Worm (Caenorhabditis elegans) whole organism, midembryonic: ENCODE results near the gene nhr-48.
A peak's percentile ranks its signal among the peaks of the same experiment; 100 is the strongest.

ENCODE experiments used
- T22C8.4 ChIP-seq: fragments of 200-800 bp; sonication (Bioruptor generic); IDR thresholded peaks from 2 replicates; pipeline ENCODE4 v1.3.6; 2022; ENCODE audit warnings: missing genetic modification characterization, missing compliant biosample characterization
- cog-1 ChIP-seq: sonication (generic microtip); optimal IDR thresholded peaks from 2 replicates; lab custom pipeline; 2016; ENCODE audit warnings: missing genetic modification characterization, missing compliant biosample characterization
- flt-1 ChIP-seq: fragments of 200-800 bp; sonication (Bioruptor generic); IDR thresholded peaks from 2 replicates; pipeline ENCODE4 v1.3.6; 2022; ENCODE audit warnings: missing genetic modification characterization, missing compliant biosample characterization
- klf-2 ChIP-seq: fragments of 200-800 bp; sonication (Bioruptor generic); conservative IDR thresholded peaks from 2 replicates; pipeline ENCODE4 v1.3.6; 2022; ENCODE audit warnings: missing genetic modification reagents, missing genetic modification characterization, missing compliant biosample characterization
- med-1 ChIP-seq: sonication (generic microtip); optimal IDR thresholded peaks from 2 replicates; lab custom pipeline; 2017; ENCODE audit warnings: missing genetic modification characterization, mild to moderate bottlenecking, missing compliant biosample characterization, antibody characterized with exemption, missing genetic modification reagents; ENCODE audit not compliant: insufficient read depth
- ref-1 ChIP-seq: fragments of 200-800 bp; sonication (Bioruptor generic); conservative IDR thresholded peaks from 2 replicates; pipeline ENCODE4 v1.3.6; 2022; ENCODE audit warnings: missing genetic modification reagents, missing genetic modification characterization, missing compliant biosample characterization
- tab-1 ChIP-seq: fragments of 200-800 bp; sonication (Bioruptor generic); IDR thresholded peaks from 2 replicates; pipeline ENCODE4 v1.3.6; 2022; ENCODE audit warnings: missing genetic modification characterization, missing compliant biosample characterization
- ztf-23 ChIP-seq: fragments of 200-800 bp; sonication (Bioruptor generic); IDR thresholded peaks from 2 replicates; pipeline ENCODE4 v1.3.6; 2022; ENCODE audit warnings: missing genetic modification reagents, missing genetic modification characterization, missing compliant biosample characterization
- ztf-29 ChIP-seq: fragments of 200-800 bp; sonication (Bioruptor generic); IDR thresholded peaks from 2 replicates; pipeline ENCODE4 v1.3.6; 2022; ENCODE audit warnings: missing genetic modification reagents, missing genetic modification characterization, missing compliant biosample characterization

Gene nhr-48

ce11 chrX:15696400-15696799 is 11.6 kb upstream of the nhr-48 start, which contains the start of gene ZK662.2:
TSS of gene ZK662.2 (plus strand) at chrX:15696700.
- TF ChIP-seq cog-1 (no peak), T22C8.4 (GFP tag; lab: Robert Waterston, UW) (no peak), ref-1 (no peak), flt-1 (GFP tag; lab: Robert Waterston, UW) (no peak), klf-2 (GFP tag; lab: Robert Waterston, UW) (no peak), ztf-23 (no peak), med-1 (no peak), ztf-29 (no peak), tab-1 (GFP tag; lab: Robert Waterston, UW) (no peak)

ce11 chrX:15700220-15700619 is 7.8 kb upstream of the nhr-48 start:
- TF ChIP-seq ztf-23 (no peak), tab-1 (GFP tag; lab: Robert Waterston, UW) (no peak), klf-2 (GFP tag; lab: Robert Waterston, UW) (no peak), cog-1 (no peak), ref-1 (no peak), ztf-29 (no peak), T22C8.4 (GFP tag; lab: Robert Waterston, UW) (no peak), med-1 (no peak), flt-1 (GFP tag; lab: Robert Waterston, UW) (no peak)

- TF ChIP-seq tab-1 (GFP tag; lab: Robert Waterston, UW) (no peak), klf-2 (GFP tag; lab: Robert Waterston, UW) (no peak), ztf-29 (no peak), ref-1 (no peak), med-1 (no peak), cog-1 (no peak), ztf-23 (no peak), flt-1 (GFP tag; lab: Robert Waterston, UW) (no peak), T22C8.4 (GFP tag; lab: Robert Waterston, UW) (no peak)
Measured at ce11 chrX:15704579-15705110, 3.4 kb upstream of the nhr-48 start.

- TF ChIP-seq ztf-23 = no peak
- no peak for TF ChIP-seq ztf-29
- TF ChIP-seq klf-2 (GFP tag; lab: Robert Waterston, UW) = no peak
- TF ChIP-seq flt-1 (GFP tag; lab: Robert Waterston, UW) = no peak
- TF ChIP-seq ref-1 = no peak
- TF ChIP-seq cog-1 = no peak
- TF ChIP-seq med-1 = no peak
- TF ChIP-seq tab-1 (GFP tag; lab: Robert Waterston, UW) = no peak
- no peak for TF ChIP-seq T22C8.4 (GFP tag; lab: Robert Waterston, UW)
Measured at ce11 chrX:15706108-15706676, 1.8 kb upstream of the nhr-48 start.

- TF ChIP-seq T22C8.4 (GFP tag; lab: Robert Waterston, UW) (no peak), ref-1 (no peak), tab-1 (GFP tag; lab: Robert Waterston, UW) (peak; percentile 75), klf-2 (GFP tag; lab: Robert Waterston, UW) (no peak), cog-1 (peak; percentile 79), med-1 (no peak), flt-1 (GFP tag; lab: Robert Waterston, UW) (peak; percentile 79; the same call in 1 of the 2 replicates), ztf-29 (no peak), ztf-23 (no peak)
Measured at ce11 chrX:15707366-15707892, 584 bp upstream of the nhr-48 start.

ce11 chrX:15709594-15709993 is 1.6 kb downstream of the nhr-48 start:
- TF ChIP-seq med-1 = no peak
- no peak for TF ChIP-seq tab-1 (GFP tag; lab: Robert Waterston, UW)
- TF ChIP-seq ztf-23 = no peak
- no peak for TF ChIP-seq T22C8.4 (GFP tag; lab: Robert Waterston, UW)
- no peak for TF ChIP-seq klf-2 (GFP tag; lab: Robert Waterston, UW)
- TF ChIP-seq ztf-29 = no peak
- no peak for TF ChIP-seq flt-1 (GFP tag; lab: Robert Waterston, UW)
- no peak for TF ChIP-seq ref-1
- TF ChIP-seq cog-1 = no peak

ce11 chrX:15713189-15713588 is 5.2 kb downstream of the nhr-48 start:
- TF ChIP-seq tab-1 (GFP tag; lab: Robert Waterston, UW) (no peak), T22C8.4 (GFP tag; lab: Robert Waterston, UW) (no peak), ref-1 (no peak), cog-1 (no peak), flt-1 (GFP tag; lab: Robert Waterston, UW) (no peak), med-1 (no peak), ztf-23 (no peak), klf-2 (GFP tag; lab: Robert Waterston, UW) (no peak), ztf-29 (no peak)

ce11 chrX:15716971-15717370 is 9.0 kb downstream of the nhr-48 start:
- TF ChIP-seq T22C8.4 (GFP tag; lab: Robert Waterston, UW) = no peak
- TF ChIP-seq ztf-23 = no peak
- no peak for TF ChIP-seq tab-1 (GFP tag; lab: Robert Waterston, UW)
- TF ChIP-seq flt-1 (GFP tag; lab: Robert Waterston, UW) = no peak
- no peak for TF ChIP-seq cog-1
- no peak for TF ChIP-seq klf-2 (GFP tag; lab: Robert Waterston, UW)
- no peak for TF ChIP-seq ztf-29
- no peak for TF ChIP-seq ref-1
- no peak for TF ChIP-seq med-1

ce11 chrX:15718325-15718724 is 10.3 kb downstream of the nhr-48 start, which contains the start of gene ZK662.6:
TSS of gene ZK662.6 (plus strand) at chrX:15718625.
- TF ChIP-seq klf-2 (GFP tag; lab: Robert Waterston, UW) (no peak), flt-1 (GFP tag; lab: Robert Waterston, UW) (no peak), ztf-23 (no peak), ztf-29 (no peak), med-1 (no peak), tab-1 (GFP tag; lab: Robert Waterston, UW) (no peak), ref-1 (no peak), T22C8.4 (GFP tag; lab: Robert Waterston, UW) (no peak), cog-1 (no peak)

ce11 chrX:15721346-15721745 is 13.3 kb downstream of the nhr-48 start, which contains the start of gene ZK662.5:
TSS of gene ZK662.5 (plus strand) at chrX:15721646.
- no peak for TF ChIP-seq ref-1
- TF ChIP-seq ztf-29 = no peak
- no peak for TF ChIP-seq tab-1 (GFP tag; lab: Robert Waterston, UW)
- no peak for TF ChIP-seq T22C8.4 (GFP tag; lab: Robert Waterston, UW)
- no peak for TF ChIP-seq cog-1
- TF ChIP-seq flt-1 (GFP tag; lab: Robert Waterston, UW) = no peak
- no peak for TF ChIP-seq med-1
- TF ChIP-seq ztf-23 = no peak
- no peak for TF ChIP-seq klf-2 (GFP tag; lab: Robert Waterston, UW)
